Fruit fly (Drosophila melanogaster): Measurements from ENCODE around the gene Mi-2.
A peak's percentile ranks its signal among the peaks of the same experiment; 100 is the strongest.

Mi-2 gene

DNA sequence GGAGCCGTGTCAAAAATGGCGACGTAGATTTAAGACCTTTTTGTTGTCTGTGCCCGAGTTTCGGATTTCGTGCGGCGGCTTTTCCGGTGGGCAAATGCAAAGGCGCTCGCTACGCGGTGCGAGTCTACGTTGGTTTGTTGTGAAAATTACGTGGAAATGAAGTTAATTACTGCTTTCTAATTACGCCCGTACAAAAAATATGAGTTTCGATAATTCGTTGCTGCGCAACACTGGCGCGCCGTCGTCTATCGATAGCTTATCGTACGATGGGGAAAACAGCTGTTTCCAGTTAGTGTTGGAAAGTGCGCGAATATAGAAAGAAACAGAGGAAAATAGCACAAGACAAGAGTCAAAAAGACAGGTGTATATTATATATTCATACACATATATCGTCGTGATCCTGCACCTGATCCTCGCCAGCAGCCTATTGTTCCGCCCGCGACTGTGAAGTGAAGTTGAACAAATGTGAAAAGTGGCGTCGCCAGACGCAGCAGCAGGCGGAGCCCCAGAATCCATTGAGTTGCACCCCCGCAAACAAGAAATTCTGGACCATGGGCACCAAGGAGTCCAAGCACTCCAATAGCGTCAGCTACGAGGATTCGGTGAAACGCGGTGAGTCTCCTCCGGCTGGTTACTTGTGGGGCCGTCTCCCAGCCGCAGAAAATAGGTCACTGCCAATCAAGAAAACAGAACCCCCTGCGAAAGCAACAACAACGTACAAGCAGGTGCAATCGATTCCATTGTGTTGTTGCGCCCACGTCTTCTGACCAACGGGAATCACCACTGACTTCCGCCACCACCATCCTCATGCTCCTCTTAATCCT is 39.0 kb downstream of the Mi-2 start, which contains the start of the genes Rab8 and Usp32:
TSS of gene Rab8 (minus strand) at position 236 of the 824 bp plus-strand sequence.
TSS of gene Usp32 (plus strand) at position 297 of the 824 bp plus-strand sequence.
- peak; percentile 76 for TF ChIP-seq CG17801 (GFP tag; optimal IDR thresholded peaks at IDR 0.05; ENCODE audit: partially characterized antibody)

DNA sequence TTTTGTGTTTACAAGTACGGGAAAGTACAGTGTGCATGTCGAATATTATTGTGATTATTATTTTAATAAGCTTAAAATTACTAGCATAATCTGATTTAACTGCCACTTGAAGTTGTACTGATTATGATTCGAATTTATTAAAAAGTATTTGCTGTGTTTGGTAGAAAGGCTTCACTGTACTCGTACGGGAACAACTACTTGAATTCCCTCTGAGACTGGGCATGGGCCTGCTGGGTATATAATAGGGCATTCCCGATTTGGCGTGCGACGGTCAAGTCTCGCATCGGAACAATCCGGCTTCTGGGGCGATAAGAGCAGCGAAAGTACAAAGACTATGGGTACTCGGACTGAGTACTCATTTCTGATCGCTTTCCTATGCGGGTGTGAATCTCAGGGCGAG is 40.3 kb downstream of the Mi-2 start:
- TF ChIP-seq CG17801 (GFP tag; optimal IDR thresholded peaks at IDR 0.05; ENCODE audit: partially characterized antibody): peak; percentile 28

DNA sequence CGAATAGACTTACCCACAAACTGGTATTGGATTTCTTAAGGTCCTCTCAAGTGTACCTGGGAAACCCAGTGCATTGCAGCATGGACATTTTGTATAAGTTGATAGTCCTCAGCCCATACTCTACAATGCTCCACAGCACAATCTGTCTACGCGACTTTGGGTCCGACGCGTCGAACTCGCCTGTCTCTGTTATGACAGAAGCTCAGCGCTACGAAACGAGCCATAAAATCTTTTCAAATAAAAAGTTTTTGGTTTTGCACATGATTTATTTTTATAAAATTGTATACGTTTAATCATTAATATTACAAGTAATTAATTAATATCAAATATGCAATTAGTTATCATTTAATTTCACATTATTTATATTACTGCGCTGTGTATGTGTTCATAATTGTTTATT is 42.8 kb downstream of the Mi-2 start:
- TF ChIP-seq CG17801 (GFP tag; optimal IDR thresholded peaks at IDR 0.05; ENCODE audit: partially characterized antibody): no peak

DNA sequence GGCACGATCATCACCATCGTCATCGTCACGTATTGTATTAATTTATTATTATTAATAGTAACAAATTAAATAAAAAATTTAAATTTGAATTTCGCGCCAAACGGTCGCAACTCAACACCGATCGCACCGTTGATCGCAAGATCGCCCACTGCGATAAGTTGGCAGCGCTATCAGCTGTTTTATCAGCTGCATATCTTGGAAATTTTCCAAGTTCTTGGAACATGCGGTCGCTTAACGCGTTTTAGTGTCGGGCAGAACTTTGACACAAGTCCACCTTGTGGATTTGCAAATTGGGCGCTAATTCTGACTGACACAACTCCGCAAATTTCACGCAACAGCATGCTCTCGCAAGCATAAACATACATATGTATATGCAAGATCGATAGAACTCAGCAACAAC is 48.8 kb downstream of the Mi-2 start:
- TF ChIP-seq CG17801 (GFP tag; optimal IDR thresholded peaks at IDR 0.05; ENCODE audit: partially characterized antibody): peak; percentile 74

DNA sequence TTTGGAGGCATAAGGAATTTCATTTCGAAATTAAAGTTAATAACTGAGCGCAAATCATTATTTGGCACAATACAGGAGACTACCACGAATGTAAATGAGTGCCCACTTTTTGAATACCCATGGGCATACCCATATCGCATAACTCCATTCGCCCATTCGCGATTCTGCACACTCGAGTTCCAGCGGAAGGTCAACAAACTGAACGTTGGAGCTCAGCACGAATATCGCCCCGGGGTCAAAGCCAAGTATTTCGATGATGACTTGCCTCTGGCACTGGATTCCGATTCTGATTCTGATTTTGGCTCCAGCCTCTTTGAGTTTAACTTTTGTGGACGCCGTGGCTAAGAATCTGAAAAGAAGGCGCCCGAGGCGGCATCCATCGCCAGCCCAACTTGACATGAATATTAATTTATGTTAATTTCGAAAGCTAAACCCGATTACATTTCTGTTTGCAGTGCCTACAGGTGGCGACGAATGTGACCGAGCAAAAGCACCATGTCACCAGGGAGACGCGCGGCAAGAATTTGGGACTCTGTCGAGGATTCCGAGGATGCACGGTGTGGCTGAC is 52.0 kb downstream of the Mi-2 start:
- TF ChIP-seq CG17801 (GFP tag; optimal IDR thresholded peaks at IDR 0.05; ENCODE audit: partially characterized antibody): no peak

dm6 chr3L:19848080-19848479 is 61.9 kb downstream of the Mi-2 start:
- no peak for TF ChIP-seq CG17801 (GFP tag; optimal IDR thresholded peaks at IDR 0.05; ENCODE audit: partially characterized antibody)

dm6 chr3L:19846960-19847359 is 63.1 kb downstream of the Mi-2 start:
- TF ChIP-seq CG17801 (GFP tag; optimal IDR thresholded peaks at IDR 0.05; ENCODE audit: partially characterized antibody): no peak

- no peak for TF ChIP-seq CG17801 (GFP tag; optimal IDR thresholded peaks at IDR 0.05; ENCODE audit: partially characterized antibody)
Observed at dm6 chr3L:19845907-19846301, 64.1 kb downstream of the Mi-2 start.

DNA sequence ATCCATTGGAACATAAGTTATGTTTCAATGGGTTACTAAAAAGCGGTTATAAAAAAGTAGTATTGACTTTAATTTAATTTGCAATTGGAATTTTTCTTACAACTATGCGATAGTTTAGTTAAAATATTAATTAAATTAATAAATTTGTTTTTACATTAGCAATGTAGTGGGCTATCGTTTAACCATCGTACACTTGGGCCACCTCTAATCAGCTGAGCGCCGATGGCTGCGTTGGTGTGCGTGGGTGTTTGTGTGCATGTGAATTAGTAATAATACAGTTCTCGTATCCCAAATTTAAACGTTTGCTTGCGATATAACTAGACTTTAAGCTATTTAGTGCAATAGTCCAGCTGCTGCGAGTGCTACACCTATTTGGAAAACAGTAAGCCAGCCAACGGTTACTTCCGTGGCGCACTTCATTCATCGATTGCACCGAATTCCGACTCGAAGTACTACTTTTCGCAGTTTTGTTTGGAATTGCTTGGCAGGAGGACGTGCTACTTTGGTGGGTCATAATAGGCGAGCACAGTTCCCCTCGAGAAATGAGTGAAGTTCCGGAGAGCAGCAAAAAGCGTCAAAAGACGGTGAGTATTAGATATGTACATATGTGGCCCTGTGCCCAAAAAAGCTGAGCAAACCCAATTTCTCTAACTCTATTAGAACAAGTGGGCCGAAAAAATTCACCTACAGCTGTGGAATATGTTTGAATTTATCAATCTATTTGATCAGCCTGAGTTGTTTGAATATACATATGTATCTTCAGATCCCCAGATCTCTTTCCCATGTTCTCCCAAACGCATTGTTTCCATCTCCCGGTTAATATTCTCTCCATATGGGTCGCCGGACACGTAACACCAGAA is 64.7 kb downstream of the Mi-2 start, which contains the start of gene Papss:
TSS of gene Papss (plus strand) at position 247 of the 860 bp plus-strand sequence.
- peak; percentile 41 for TF ChIP-seq CG17801 (GFP tag; optimal IDR thresholded peaks at IDR 0.05; ENCODE audit: partially characterized antibody)

dm6 chr3L:19844507-19844906 is 65.5 kb downstream of the Mi-2 start:
- no peak for TF ChIP-seq CG17801 (GFP tag; optimal IDR thresholded peaks at IDR 0.05; ENCODE audit: partially characterized antibody)

- TF ChIP-seq CG17801 (GFP tag; optimal IDR thresholded peaks at IDR 0.05; ENCODE audit: partially characterized antibody): peak; percentile 7
Observed at dm6 chr3L:19836375-19836937, 73.6 kb downstream of the Mi-2 start, which contains the start of gene kto. kto (plus strand) TSS chr3L:19836614.

DNA sequence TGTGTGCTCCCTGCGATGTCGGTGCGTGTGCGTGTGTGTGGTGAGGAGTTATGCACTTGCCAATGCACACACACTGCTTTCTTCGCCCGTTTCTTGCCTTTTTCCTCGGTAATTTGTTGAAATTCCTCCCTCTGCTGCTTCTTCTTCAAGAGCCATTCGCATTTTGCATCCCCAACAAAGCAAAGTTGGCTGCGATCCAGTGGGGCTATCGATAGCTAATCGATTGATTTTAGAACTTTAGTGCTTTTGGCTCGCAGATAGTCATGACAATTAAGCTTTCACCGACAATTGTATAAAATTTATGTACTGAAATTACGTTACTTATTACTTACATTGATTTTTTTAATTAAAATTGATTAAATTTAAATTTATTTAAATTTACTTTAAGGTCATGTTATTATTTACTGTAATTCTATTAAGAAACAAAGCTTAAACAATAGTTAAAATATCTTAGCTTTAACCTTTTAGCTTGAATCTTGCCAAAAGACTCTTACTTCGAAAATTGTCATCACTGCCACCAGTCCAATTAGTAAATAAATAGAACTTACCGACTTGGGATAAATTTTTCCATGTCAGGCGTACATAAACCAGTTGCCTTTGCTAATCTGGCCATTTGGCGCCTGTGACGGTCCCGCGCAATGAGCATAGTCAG is 75.7 kb downstream of the Mi-2 start, which contains the start of the genes trc and CG32221:
TSS of gene trc (minus strand) at position 162 of the 652 bp plus-strand sequence.
TSS of gene CG32221 (plus strand) at position 528 of the 652 bp plus-strand sequence.
- TF ChIP-seq CG17801 (GFP tag; optimal IDR thresholded peaks at IDR 0.05; ENCODE audit: partially characterized antibody): peak; percentile 53

DNA sequence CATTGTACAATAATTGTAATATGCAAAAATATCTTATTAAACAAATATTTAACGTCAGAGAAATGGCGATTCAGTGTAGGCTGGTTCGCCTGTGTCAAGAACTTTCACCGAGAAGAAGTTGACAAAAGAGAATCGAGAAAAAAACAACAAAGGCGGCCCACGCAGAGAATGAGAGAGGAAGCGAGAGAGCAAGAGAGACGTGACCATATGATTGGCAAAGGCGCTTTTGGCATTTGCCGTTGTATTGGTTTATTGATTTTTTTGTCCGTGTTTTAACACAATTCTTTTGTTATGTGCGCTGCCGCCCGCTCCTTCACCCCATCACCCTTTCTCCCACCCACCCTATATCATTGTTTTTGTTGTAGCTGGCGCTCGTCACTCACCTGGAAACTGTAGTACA is 76.8 kb downstream of the Mi-2 start:
- no peak for TF ChIP-seq CG17801 (GFP tag; optimal IDR thresholded peaks at IDR 0.05; ENCODE audit: partially characterized antibody)
